Fruit fly (Drosophila melanogaster) whole organism, embryonic: ENCODE data around the gene CG6607.
A peak's percentile ranks its signal among the peaks of the same experiment; 100 is the strongest.

ENCODE experiments used
- Antp ChIP-seq: fragments of 200-800 bp; sonication (Bioruptor generic); optimal IDR thresholded peaks from 3 replicates; lab custom pipeline; 2016; ENCODE audit warnings: missing biosample characterization, missing genetic modification characterization
- BEAF-32 ChIP-seq: fragments of 200-800 bp; sonication (Bioruptor generic); optimal IDR thresholded peaks from 3 replicates; lab custom pipeline; 2017; ENCODE audit warnings: missing biosample characterization, missing genetic modification characterization, mild to moderate bottlenecking, moderate library complexity, missing genetic modification reagents
- Bgb ChIP-seq: fragments of 200-800 bp; sonication (Bioruptor generic); IDR thresholded peaks from 2 replicates; pipeline ENCODE4 v1.3.6; 2022; ENCODE audit warnings: missing biosample characterization, missing genetic modification characterization; ENCODE audit not compliant: partially characterized antibody
- CG10267 ChIP-seq: fragments of 200-800 bp; sonication (Bioruptor generic); optimal IDR thresholded peaks from 2 replicates; lab custom pipeline; 2018; ENCODE audit warnings: missing biosample characterization, mild to moderate bottlenecking, missing genetic modification characterization, moderate library complexity
- CG12391 ChIP-seq: fragments of 200-800 bp; sonication (Bioruptor generic); optimal IDR thresholded peaks from 3 replicates; lab custom pipeline; 2018; ENCODE audit warnings: missing biosample characterization, mild to moderate bottlenecking, missing genetic modification characterization, moderate library complexity
- CG13287 ChIP-seq: fragments of 200-800 bp; sonication (Bioruptor generic); IDR thresholded peaks from 2 replicates; pipeline ENCODE4 v1.3.6; 2022; ENCODE audit warnings: missing biosample characterization, missing genetic modification characterization; ENCODE audit not compliant: partially characterized antibody
- CG14710 ChIP-seq: fragments of 200-800 bp; sonication (Bioruptor generic); optimal IDR thresholded peaks from 3 replicates; lab custom pipeline; 2019; ENCODE audit warnings: missing biosample characterization, mild to moderate bottlenecking, missing genetic modification characterization, moderate library complexity
- CG15514 ChIP-seq: fragments of 200-800 bp; sonication (Bioruptor generic); optimal IDR thresholded peaks from 3 replicates; lab custom pipeline; 2017; ENCODE audit warnings: missing biosample characterization, missing genetic modification characterization, mild to moderate bottlenecking, moderate library complexity, missing genetic modification reagents
- CG16779 ChIP-seq: fragments of 200-800 bp; sonication (Bioruptor generic); IDR thresholded peaks from 2 replicates; pipeline ENCODE4 v1.3.6; 2022; ENCODE audit warnings: missing biosample characterization, missing genetic modification characterization
- CG16813 ChIP-seq: fragments of 200-800 bp; sonication (Bioruptor generic); IDR thresholded peaks from 3 replicates; pipeline ENCODE4 v1.3.6; 2022; ENCODE audit warnings: missing biosample characterization, missing genetic modification characterization; ENCODE audit not compliant: partially characterized antibody
- CG17385 ChIP-seq: fragments of 200-800 bp; sonication (Bioruptor generic); optimal IDR thresholded peaks from 3 replicates; lab custom pipeline; 2018; ENCODE audit warnings: missing biosample characterization, mild to moderate bottlenecking, missing genetic modification characterization
- CG2712 ChIP-seq: fragments of 200-800 bp; optimal IDR thresholded peaks from 3 replicates; lab custom pipeline; 2019; ENCODE audit warnings: missing biosample characterization, mild to moderate bottlenecking, missing genetic modification characterization, moderate library complexity
- CG34224 ChIP-seq: fragments of 200-800 bp; sonication (Bioruptor generic); IDR thresholded peaks from 3 replicates; pipeline ENCODE4 v1.3.6; 2022; ENCODE audit warnings: missing biosample characterization, missing genetic modification characterization; ENCODE audit not compliant: partially characterized antibody
- CG34376 ChIP-seq: fragments of 200-800 bp; sonication (Bioruptor generic); optimal IDR thresholded peaks from 2 replicates; lab custom pipeline; 2018; ENCODE audit warnings: missing biosample characterization, mild to moderate bottlenecking, missing genetic modification characterization
- CG4617 ChIP-seq: fragments of 200-800 bp; sonication (Bioruptor generic); optimal IDR thresholded peaks from 3 replicates; lab custom pipeline; 2016; ENCODE audit warnings: missing biosample characterization, missing genetic modification characterization, borderline replicate concordance
- CG6791 ChIP-seq: fragments of 200-800 bp; sonication (Bioruptor generic); IDR thresholded peaks from 3 replicates; pipeline ENCODE4 v1.3.6; 2022; ENCODE audit warnings: missing biosample characterization, missing genetic modification characterization; ENCODE audit not compliant: partially characterized antibody
- CG8924 ChIP-seq: fragments of 200-800 bp; optimal IDR thresholded peaks from 3 replicates; lab custom pipeline; 2019; ENCODE audit warnings: missing biosample characterization, mild to moderate bottlenecking, missing genetic modification characterization, moderate library complexity
- CG9727 ChIP-seq: fragments of 200-800 bp; sonication (Bioruptor generic); optimal IDR thresholded peaks from 3 replicates; lab custom pipeline; 2017; ENCODE audit warnings: missing biosample characterization, mild to moderate bottlenecking, missing genetic modification characterization
- CG9797 ChIP-seq: fragments of 200-800 bp; sonication (Bioruptor generic); optimal IDR thresholded peaks from 3 replicates; lab custom pipeline; 2018; ENCODE audit warnings: missing biosample characterization, mild to moderate bottlenecking, missing genetic modification characterization
- Dll ChIP-seq: fragments of 200-800 bp; sonication (Bioruptor generic); IDR thresholded peaks from 4 replicates; pipeline ENCODE4 v1.3.6; 2022; ENCODE audit warnings: missing biosample characterization, missing genetic modification characterization; ENCODE audit not compliant: partially characterized antibody
- Dp ChIP-seq: fragments of 200-800 bp; sonication (Bioruptor generic); optimal IDR thresholded peaks from 2 replicates; lab custom pipeline; 2018; ENCODE audit warnings: missing biosample characterization, mild to moderate bottlenecking, missing genetic modification characterization, moderate library complexity
- Ets97D ChIP-seq: fragments of 200-800 bp; sonication (Bioruptor generic); optimal IDR thresholded peaks from 3 replicates; lab custom pipeline; 2016; ENCODE audit warnings: missing biosample characterization, missing genetic modification characterization
- Lhr ChIP-seq: fragments of 200-800 bp; sonication (Bioruptor generic); optimal IDR thresholded peaks from 3 replicates; lab custom pipeline; 2017; ENCODE audit warnings: mild to moderate bottlenecking, missing biosample characterization, missing genetic modification reagents, missing genetic modification characterization
- MBD-R2 ChIP-seq: fragments of 200-800 bp; sonication (Bioruptor generic); IDR thresholded peaks from 2 replicates; pipeline ENCODE4 v1.3.6; 2022; ENCODE audit warnings: missing biosample characterization, missing genetic modification characterization
- Med ChIP-seq: fragments of 200-800 bp; sonication (Bioruptor generic); peaks from one replicate; lab custom pipeline; 2016; ENCODE audit warnings: missing biosample characterization, missing genetic modification characterization, mild to moderate bottlenecking, inconsistent platforms, moderate library complexity
- Mrtf ChIP-seq: fragments of 200-800 bp; sonication (Bioruptor generic); IDR thresholded peaks from 3 replicates; pipeline ENCODE4 v1.3.6; 2022; ENCODE audit warnings: missing biosample characterization, missing genetic modification characterization
- Myb ChIP-seq: fragments of 200-800 bp; sonication (Bioruptor generic); optimal IDR thresholded peaks from 2 replicates; lab custom pipeline; 2016; ENCODE audit warnings: missing biosample characterization, missing genetic modification characterization
- Opbp ChIP-seq: fragments of 200-800 bp; sonication (Bioruptor generic); IDR thresholded peaks from 3 replicates; pipeline ENCODE4 v1.3.6; 2022; ENCODE audit warnings: missing biosample characterization, missing genetic modification characterization; ENCODE audit not compliant: partially characterized antibody
- Scr ChIP-seq: fragments of 200-800 bp; sonication (Bioruptor generic); IDR thresholded peaks from 2 replicates; pipeline ENCODE4 v1.3.6; 2022; ENCODE audit warnings: missing biosample characterization, missing genetic modification characterization; ENCODE audit not compliant: partially characterized antibody
- Sry-δ ChIP-seq: fragments of 200-800 bp; sonication (Bioruptor generic); optimal IDR thresholded peaks from 2 replicates; lab custom pipeline; 2016; ENCODE audit warnings: missing biosample characterization, missing genetic modification characterization
- TFAM ChIP-seq: fragments of 200-800 bp; sonication (Bioruptor generic); optimal IDR thresholded peaks from 2 replicates; lab custom pipeline; 2017; ENCODE audit warnings: missing biosample characterization, missing genetic modification characterization, inconsistent platforms
- YL-1 ChIP-seq: fragments of 200-800 bp; sonication (Bioruptor generic); optimal IDR thresholded peaks from 3 replicates; lab custom pipeline; 2017; ENCODE audit warnings: missing biosample characterization, mild to moderate bottlenecking, missing genetic modification characterization
- amos ChIP-seq: fragments of 200-800 bp; sonication (Bioruptor generic); IDR thresholded peaks from 2 replicates; pipeline ENCODE4 v1.3.6; 2022; ENCODE audit warnings: missing biosample characterization, missing genetic modification characterization; ENCODE audit not compliant: partially characterized antibody
- bbx ChIP-seq: fragments of 200-800 bp; sonication (Bioruptor generic); IDR thresholded peaks from 2 replicates; pipeline ENCODE4 v1.3.6; 2022; ENCODE audit warnings: missing biosample characterization, missing genetic modification characterization; ENCODE audit not compliant: partially characterized antibody
- chinmo ChIP-seq: fragments of 200-800 bp; sonication (Bioruptor generic); IDR thresholded peaks from 4 replicates; pipeline ENCODE4 v1.3.6; 2022; ENCODE audit warnings: missing biosample characterization, missing genetic modification characterization; ENCODE audit not compliant: partially characterized antibody
- crp ChIP-seq, 2 experiments: fragments of 200-800 bp; sonication (Bioruptor generic); optimal IDR thresholded peaks; 2 replicates in 1 of 2; 3 replicates in 1 of 2; lab custom pipeline; 2017; ENCODE audit warnings: missing biosample characterization in 2 of 2, missing genetic modification characterization in 2 of 2, mild to moderate bottlenecking in 1 of 2, moderate library complexity in 1 of 2
- ftz-f1 ChIP-seq: fragments of 200-800 bp; sonication (Bioruptor generic); optimal IDR thresholded peaks from 2 replicates; lab custom pipeline; 2016; ENCODE audit warnings: missing biosample characterization, missing genetic modification characterization
- gfzf ChIP-seq: fragments of 200-800 bp; sonication (Bioruptor generic); optimal IDR thresholded peaks from 2 replicates; lab custom pipeline; 2016; ENCODE audit warnings: missing biosample characterization, mild to moderate bottlenecking, missing genetic modification characterization, moderate library complexity
- hbn ChIP-seq: fragments of 200-800 bp; sonication (Bioruptor generic); IDR thresholded peaks from 2 replicates; pipeline ENCODE4 v1.3.6; 2022; ENCODE audit warnings: missing biosample characterization, missing genetic modification characterization; ENCODE audit not compliant: partially characterized antibody
- klu ChIP-seq: fragments of 200-800 bp; sonication (Bioruptor generic); IDR thresholded peaks from 2 replicates; pipeline ENCODE4 v1.3.6; 2022; ENCODE audit warnings: missing biosample characterization, missing genetic modification characterization
- knrl ChIP-seq: fragments of 200-800 bp; sonication (Bioruptor generic); IDR thresholded peaks from 3 replicates; pipeline ENCODE4 v1.3.6; 2022; ENCODE audit warnings: missing biosample characterization, missing genetic modification characterization; ENCODE audit not compliant: partially characterized antibody
- sd ChIP-seq: fragments of 200-800 bp; sonication (Bioruptor generic); optimal IDR thresholded peaks from 3 replicates; lab custom pipeline; 2018; ENCODE audit warnings: missing biosample characterization, mild to moderate bottlenecking, missing genetic modification characterization, moderate library complexity
- sens ChIP-seq: fragments of 200-800 bp; sonication (Bioruptor generic); peaks from one replicate; lab custom pipeline; 2016; ENCODE audit warnings: missing biosample characterization, missing genetic modification characterization
- sim ChIP-seq: fragments of 200-800 bp; sonication (Bioruptor generic); IDR thresholded peaks from 2 replicates; pipeline ENCODE4 v1.3.6; 2022; ENCODE audit warnings: missing biosample characterization, missing genetic modification characterization
- trem ChIP-seq: fragments of 200-800 bp; optimal IDR thresholded peaks from 3 replicates; lab custom pipeline; 2019; ENCODE audit warnings: missing biosample characterization, mild to moderate bottlenecking, missing genetic modification characterization, moderate library complexity
- unc-4 ChIP-seq: fragments of 200-800 bp; sonication (Bioruptor generic); IDR thresholded peaks from 2 replicates; pipeline ENCODE4 v1.3.6; 2022; ENCODE audit warnings: missing biosample characterization, missing genetic modification characterization; ENCODE audit not compliant: partially characterized antibody
- zen2 ChIP-seq: fragments of 200-800 bp; sonication (Bioruptor generic); IDR thresholded peaks from 3 replicates; pipeline ENCODE4 v1.3.6; 2022; ENCODE audit warnings: missing biosample characterization, missing genetic modification characterization; ENCODE audit not compliant: partially characterized antibody

The CG6607 gene

DNA sequence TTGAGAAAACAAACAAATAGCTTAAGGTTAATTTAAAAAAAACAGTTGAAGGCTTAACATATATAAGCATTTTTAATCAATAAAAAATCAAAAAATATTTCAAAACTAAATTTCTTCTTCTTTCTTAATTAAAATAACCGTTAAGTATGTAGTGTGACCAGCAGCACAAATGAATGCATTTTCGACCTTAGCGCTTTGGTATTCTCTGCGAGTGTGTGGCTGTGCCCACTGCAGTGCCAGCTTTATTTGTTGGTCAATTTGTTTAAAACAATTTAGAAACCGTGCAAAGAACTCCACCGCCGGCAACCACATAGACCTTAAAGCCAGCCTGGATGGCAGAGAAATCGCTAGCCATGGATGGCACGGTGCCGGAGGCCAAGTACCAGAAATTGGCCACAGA lies at the start of gene CG6607:
TSS of gene CG6607 (plus strand) at position 203 of the 400 bp plus-strand sequence.
- TF ChIP-seq gfzf (GFP tag; lab: Kevin White, UChicago) (peak; percentile 88), crp (GFP tag; optimal IDR thresholded peaks at IDR 0.05; lab: Kevin White, UChicago) (peak in 1 of 2 experiments; percentile 54), CG4617 (GFP tag; lab: Kevin White, UChicago) (peak; percentile 72), bbx (peak; percentile 40; the same call in 1 of the 2 replicates), MBD-R2 (GFP tag; lab: Robert Waterston, UW) (peak; percentile 69), BEAF-32 (GFP tag; lab: Kevin White, UChicago) (peak; percentile 36), CG15514 (GFP tag; lab: Kevin White, UChicago) (peak; percentile 27), Myb (GFP tag; lab: Kevin White, UChicago) (peak; percentile 96), Bgb (GFP tag; lab: Robert Waterston, UW) (peak; percentile 33; the same call in 1 of the 2 replicates), CG14710 (tag; lab: Kevin White, UChicago) (peak; percentile 24), CG13287 (GFP tag; lab: Robert Waterston, UW) (peak; percentile 77), TFAM (GFP tag; lab: Kevin White, UChicago) (no peak), Med (GFP tag; lab: Kevin White, UChicago) (peak; percentile 70), Sry-δ (GFP tag; lab: Kevin White, UChicago) (peak; percentile 10), sim (GFP tag; lab: Robert Waterston, UW) (no peak), CG9797 (peak; percentile 70), CG12391 (no peak), knrl (0 out of 3 replicates have a peak, but pooled peaks have one; percentile 23), Opbp (GFP tag; lab: Robert Waterston, UW) (0 out of 3 replicates have a peak, but pooled peaks have one; percentile 13), zen2 (peak; percentile 64), sens (GFP tag; lab: Kevin White, UChicago) (peak; percentile 53), chinmo (GFP tag; lab: Robert Waterston, UW) (peak; percentile 43; the same call in 1 of the 4 replicates), hbn (GFP tag; lab: Robert Waterston, UW) (peak; percentile 41; the same call in 1 of the 2 replicates), trem (tag; lab: Kevin White, UChicago) (peak; percentile 67), unc-4 (GFP tag; lab: Robert Waterston, UW) (peak; percentile 39), CG2712 (tag; lab: Kevin White, UChicago) (no peak), CG8924 (peak; percentile 66), CG6791 (GFP tag; lab: Robert Waterston, UW) (0 out of 3 replicates have a peak, but pooled peaks have one; percentile 40), CG16813 (GFP tag; lab: Robert Waterston, UW) (peak; percentile 11; the same call in 1 of the 3 replicates), Dp (GFP tag; lab: Kevin White, UChicago) (peak; percentile 59), Dll (GFP tag; lab: Robert Waterston, UW) (peak; percentile 48; the same call in 2 of the 4 replicates), YL-1 (GFP tag; lab: Kevin White, UChicago) (peak; percentile 54), Lhr (peak; percentile 34), sd (tag; lab: Kevin White, UChicago) (peak; percentile 33), CG17385 (peak; percentile 93), CG9727 (GFP tag; lab: Kevin White, UChicago) (no peak), amos (GFP tag; lab: Robert Waterston, UW) (peak; percentile 43; the same call in 1 of the 2 replicates), Scr (peak; percentile 37; the same call in 1 of the 2 replicates), Antp (GFP tag; lab: Kevin White, UChicago) (no peak), CG34376 (GFP tag; lab: Kevin White, UChicago) (no peak), CG34224 (GFP tag; lab: Robert Waterston, UW) (peak; percentile 59), Mrtf (no peak), Ets97D (peak; percentile 52), klu (GFP tag; lab: Robert Waterston, UW) (no peak), CG16779 (GFP tag; lab: Robert Waterston, UW) (no peak), ftz-f1 (peak; percentile 5), CG10267 (tag; lab: Kevin White, UChicago) (peak; percentile 44)
